Fruit fly (Drosophila melanogaster) whole organism, embryonic: ENCODE data around the gene CG8065.
A peak's percentile ranks its signal among the peaks of the same experiment; 100 is the strongest.

Experiments
- ATbp ChIP-seq: fragments of 200-800 bp; sonication (Bioruptor generic); optimal IDR thresholded peaks from 2 replicates; lab custom pipeline; 2017; ENCODE audit warnings: missing biosample characterization, mild to moderate bottlenecking, missing genetic modification characterization, missing genetic modification reagents
- Ada2b ChIP-seq: fragments of 200-800 bp; sonication (Bioruptor generic); IDR thresholded peaks from 2 replicates; pipeline ENCODE4 v1.3.6; 2022; ENCODE audit warnings: missing biosample characterization, missing genetic modification characterization
- Awh ChIP-seq: fragments of 200-800 bp; sonication (Bioruptor generic); IDR thresholded peaks from 2 replicates; pipeline ENCODE4, ENCODE4 v1.3.6; 2022; ENCODE audit warnings: missing biosample characterization, missing genetic modification characterization
- BtbVII ChIP-seq: fragments of 200-800 bp; sonication (Bioruptor generic); optimal IDR thresholded peaks from 3 replicates; lab custom pipeline; 2017; ENCODE audit warnings: missing biosample characterization, mild to moderate bottlenecking, missing genetic modification characterization
- CG10462 ChIP-seq: fragments of 200-800 bp; sonication (Bioruptor generic); optimal IDR thresholded peaks from 2 replicates; lab custom pipeline; 2016; ENCODE audit warnings: missing biosample characterization, missing genetic modification characterization
- CG12659 ChIP-seq: fragments of 200-800 bp; sonication (Bioruptor generic); optimal IDR thresholded peaks from 3 replicates; lab custom pipeline; 2017; ENCODE audit warnings: mild to moderate bottlenecking, missing biosample characterization, missing genetic modification reagents, missing genetic modification characterization
- CG14710 ChIP-seq: fragments of 200-800 bp; sonication (Bioruptor generic); optimal IDR thresholded peaks from 3 replicates; lab custom pipeline; 2019; ENCODE audit warnings: missing biosample characterization, mild to moderate bottlenecking, missing genetic modification characterization, moderate library complexity
- CG1832 ChIP-seq: fragments of 200-800 bp; sonication (Bioruptor generic); optimal IDR thresholded peaks from 2 replicates; lab custom pipeline; 2017; ENCODE audit warnings: missing biosample characterization, mild to moderate bottlenecking, missing genetic modification characterization, inconsistent platforms
- CG2712 ChIP-seq: fragments of 200-800 bp; optimal IDR thresholded peaks from 3 replicates; lab custom pipeline; 2019; ENCODE audit warnings: missing biosample characterization, mild to moderate bottlenecking, missing genetic modification characterization, moderate library complexity
- CG32772 ChIP-seq: fragments of 200-800 bp; sonication (Bioruptor generic); IDR thresholded peaks from 2 replicates; pipeline ENCODE4 v1.3.6; 2022; ENCODE audit warnings: missing biosample characterization, missing genetic modification characterization
- CG3407 ChIP-seq: fragments of 200-800 bp; sonication (Bioruptor generic); optimal IDR thresholded peaks from 2 replicates; lab custom pipeline; 2018; ENCODE audit warnings: missing biosample characterization, mild to moderate bottlenecking, missing genetic modification characterization
- CG4404 ChIP-seq: fragments of 200-800 bp; sonication (Bioruptor generic); IDR thresholded peaks from 2 replicates; pipeline ENCODE4 v1.3.6; 2022; ENCODE audit warnings: missing biosample characterization, missing genetic modification characterization
- CG5180 ChIP-seq: fragments of 200-800 bp; sonication (Bioruptor generic); optimal IDR thresholded peaks from 3 replicates; lab custom pipeline; 2017; ENCODE audit warnings: missing biosample characterization, missing genetic modification characterization, mild to moderate bottlenecking, moderate library complexity, missing genetic modification reagents
- CG8388 ChIP-seq: fragments of 200-800 bp; sonication (Bioruptor generic); optimal IDR thresholded peaks from 2 replicates; lab custom pipeline; 2019; ENCODE audit warnings: missing biosample characterization, mild to moderate bottlenecking, missing genetic modification characterization, moderate library complexity
- CG9727 ChIP-seq: fragments of 200-800 bp; sonication (Bioruptor generic); optimal IDR thresholded peaks from 3 replicates; lab custom pipeline; 2017; ENCODE audit warnings: missing biosample characterization, mild to moderate bottlenecking, missing genetic modification characterization
- CG9932 ChIP-seq: fragments of 200-800 bp; sonication (Bioruptor generic); IDR thresholded peaks from 2 replicates; pipeline ENCODE4 v1.3.6; 2022; ENCODE audit warnings: missing biosample characterization, missing genetic modification characterization
- Dbx ChIP-seq: fragments of 200-800 bp; sonication (Bioruptor generic); IDR thresholded peaks from 3 replicates; pipeline ENCODE4 v1.3.6; 2022; ENCODE audit warnings: missing biosample characterization, missing genetic modification characterization
- Ets65A ChIP-seq: fragments of 200-800 bp; sonication (Bioruptor generic); peaks from one replicate; lab custom pipeline; 2016; ENCODE audit warnings: missing biosample characterization, missing genetic modification characterization
- Lhr ChIP-seq: fragments of 200-800 bp; sonication (Bioruptor generic); optimal IDR thresholded peaks from 3 replicates; lab custom pipeline; 2017; ENCODE audit warnings: mild to moderate bottlenecking, missing biosample characterization, missing genetic modification reagents, missing genetic modification characterization
- Med ChIP-seq: fragments of 200-800 bp; sonication (Bioruptor generic); peaks from one replicate; lab custom pipeline; 2016; ENCODE audit warnings: missing biosample characterization, missing genetic modification characterization, mild to moderate bottlenecking, inconsistent platforms, moderate library complexity
- Neu2 ChIP-seq: fragments of 200-800 bp; sonication (Bioruptor generic); optimal IDR thresholded peaks from 3 replicates; lab custom pipeline; 2016; ENCODE audit warnings: missing biosample characterization, missing genetic modification characterization, borderline replicate concordance
- Ptx1 ChIP-seq: fragments of 200-800 bp; sonication (Bioruptor generic); IDR thresholded peaks from 2 replicates; pipeline ENCODE4 v1.3.6; 2022; ENCODE audit warnings: missing biosample characterization, missing genetic modification characterization
- Rfx ChIP-seq: fragments of 200-800 bp; sonication (Bioruptor generic); IDR thresholded peaks from 2 replicates; pipeline ENCODE4 v1.3.6; 2022; ENCODE audit warnings: missing biosample characterization, missing genetic modification characterization
- Sin3A ChIP-seq: fragments of >200 bp; optimal IDR thresholded peaks from 2 replicates; lab custom pipeline; 2018
- Sry-δ ChIP-seq: fragments of 200-800 bp; sonication (Bioruptor generic); optimal IDR thresholded peaks from 2 replicates; lab custom pipeline; 2016; ENCODE audit warnings: missing biosample characterization, missing genetic modification characterization
- ac ChIP-seq: fragments of 200-800 bp; sonication (Bioruptor generic); optimal IDR thresholded peaks from 3 replicates; lab custom pipeline; 2017; ENCODE audit warnings: missing biosample characterization, mild to moderate bottlenecking, missing genetic modification characterization
- al ChIP-seq: fragments of 200-800 bp; sonication (Bioruptor generic); IDR thresholded peaks from 2 replicates; pipeline ENCODE4 v1.3.6; 2022; ENCODE audit warnings: missing biosample characterization, missing genetic modification characterization
- bowl ChIP-seq: fragments of 200-800 bp; sonication (Bioruptor generic); IDR thresholded peaks from 2 replicates; pipeline ENCODE4 v1.3.6; 2022; ENCODE audit warnings: missing biosample characterization, missing genetic modification characterization
- cad ChIP-seq: fragments of >200 bp; optimal IDR thresholded peaks from 2 replicates; lab custom pipeline; 2017; ENCODE audit warnings: missing biosample characterization, missing genetic modification characterization
- chif ChIP-seq, 2 experiments: fragments of 200-800 bp; sonication (Bioruptor generic); optimal IDR thresholded peaks; 3 replicates each; lab custom pipeline; 2016; ENCODE audit warnings: missing biosample characterization in 2 of 2, missing genetic modification characterization in 2 of 2
- dpn ChIP-seq, 2 experiments: fragments of 200-800 bp; sonication (Bioruptor generic); optimal IDR thresholded peaks; 3 replicates each; lab custom pipeline; 2016; ENCODE audit warnings: missing biosample characterization in 2 of 2, missing genetic modification characterization in 2 of 2
- fu2 ChIP-seq: fragments of 200-800 bp; sonication (Bioruptor generic); optimal IDR thresholded peaks from 2 replicates; lab custom pipeline; 2016; ENCODE audit warnings: missing biosample characterization, missing genetic modification characterization
- gfzf ChIP-seq: fragments of 200-800 bp; sonication (Bioruptor generic); optimal IDR thresholded peaks from 2 replicates; lab custom pipeline; 2016; ENCODE audit warnings: missing biosample characterization, mild to moderate bottlenecking, missing genetic modification characterization, moderate library complexity
- grau ChIP-seq: fragments of 200-800 bp; optimal IDR thresholded peaks from 3 replicates; lab custom pipeline; 2019; ENCODE audit warnings: missing biosample characterization, mild to moderate bottlenecking, missing genetic modification characterization, moderate library complexity
- hkb ChIP-seq, 2 experiments: fragments of 200-800 bp in 1 of 2; fragments of >200 bp in 1 of 2; sonication (Bioruptor generic) in 1 of 2; IDR thresholded peaks in 1 of 2; optimal IDR thresholded peaks in 1 of 2; 2 replicates each; pipeline versions ENCODE4 v1.3.6 to Lab custom; 2017 to 2022; ENCODE audit warnings: missing biosample characterization in 1 of 2, missing genetic modification characterization in 1 of 2
- jing ChIP-seq: fragments of 200-800 bp; sonication (Bioruptor generic); optimal IDR thresholded peaks from 2 replicates; lab custom pipeline; 2018; ENCODE audit warnings: missing biosample characterization, mild to moderate bottlenecking, missing genetic modification characterization
- kah ChIP-seq: fragments of 200-800 bp; sonication (Bioruptor generic); optimal IDR thresholded peaks from 2 replicates; lab custom pipeline; 2018; ENCODE audit warnings: missing biosample characterization, mild to moderate bottlenecking, missing genetic modification characterization
- ken ChIP-seq: fragments of 200-800 bp; sonication (Bioruptor generic); IDR thresholded peaks from 3 replicates; pipeline ENCODE4 v1.3.6; 2022; ENCODE audit warnings: missing biosample characterization, missing genetic modification characterization
- knrl ChIP-seq: fragments of 200-800 bp; sonication (Bioruptor generic); IDR thresholded peaks from 3 replicates; pipeline ENCODE4 v1.3.6; 2022; ENCODE audit warnings: missing biosample characterization, missing genetic modification characterization; ENCODE audit not compliant: partially characterized antibody
- nerfin-2 ChIP-seq: fragments of 200-800 bp; sonication (Bioruptor generic); IDR thresholded peaks from 2 replicates; pipeline ENCODE4 v1.3.6; 2022; ENCODE audit warnings: missing biosample characterization, missing genetic modification characterization; ENCODE audit not compliant: partially characterized antibody
- pita ChIP-seq: fragments of 200-800 bp; sonication (Bioruptor generic); optimal IDR thresholded peaks from 2 replicates; lab custom pipeline; 2017; ENCODE audit warnings: missing biosample characterization, mild to moderate bottlenecking, missing genetic modification characterization
- scrt ChIP-seq: fragments of 200-800 bp; sonication (Bioruptor generic); optimal IDR thresholded peaks from 2 replicates; lab custom pipeline; 2018; ENCODE audit warnings: missing biosample characterization, mild to moderate bottlenecking, missing genetic modification characterization, moderate library complexity
- slp2 ChIP-seq: fragments of 200-800 bp; sonication (Bioruptor generic); optimal IDR thresholded peaks from 2 replicates; lab custom pipeline; 2016; ENCODE audit warnings: missing biosample characterization, missing genetic modification characterization
- stc ChIP-seq: fragments of 200-800 bp; sonication (Bioruptor generic); IDR thresholded peaks from 2 replicates; pipeline ENCODE4 v1.3.6; 2022; ENCODE audit warnings: missing biosample characterization, missing genetic modification characterization
- stwl ChIP-seq: fragments of 200-800 bp; sonication (Bioruptor generic); optimal IDR thresholded peaks from 3 replicates; lab custom pipeline; 2018; ENCODE audit warnings: missing biosample characterization, mild to moderate bottlenecking, missing genetic modification characterization, moderate library complexity
- twi ChIP-seq: fragments of 200-800 bp; optimal IDR thresholded peaks from 2 replicates; lab custom pipeline; 2019; ENCODE audit warnings: missing biosample characterization, mild to moderate bottlenecking, missing genetic modification characterization, moderate library complexity
- unpg ChIP-seq: fragments of 200-800 bp; sonication (Bioruptor generic); optimal IDR thresholded peaks from 3 replicates; lab custom pipeline; 2018; ENCODE audit warnings: missing biosample characterization, mild to moderate bottlenecking, missing genetic modification characterization, moderate library complexity
- vvl ChIP-seq: fragments of 200-800 bp; sonication (Bioruptor generic); IDR thresholded peaks from 2 replicates; pipeline ENCODE4 v1.3.6; 2022; ENCODE audit warnings: missing biosample characterization, missing genetic modification characterization
- zfh1 ChIP-seq: fragments of 200-800 bp; sonication (Bioruptor generic); IDR thresholded peaks from 3 replicates; pipeline ENCODE4 v1.3.6; 2022; ENCODE audit warnings: missing biosample characterization, missing genetic modification characterization

CG8065 gene

dm6 chr3L:10206226-10206968 lies 9.1 kb upstream of the CG8065 start (continued):
- no peak for TF ChIP-seq CG4404 (GFP tag; lab: Robert Waterston, UW)
- TF ChIP-seq unpg (GFP tag; lab: Kevin White, UChicago) = peak; percentile 64
- peak; percentile 84 for TF ChIP-seq CG2712
- no peak for TF ChIP-seq ac
- peak; percentile 34; the same call in 1 of the 2 replicates for TF ChIP-seq CG32772 (GFP tag; lab: Robert Waterston, UW)
- peak; percentile 10 for TF ChIP-seq BtbVII
- TF ChIP-seq CG9932 (GFP tag; lab: Robert Waterston, UW) = no peak
- TF ChIP-seq hkb (optimal IDR thresholded peaks at IDR 0.05; lab: Kevin White, UChicago) = no peak
- TF ChIP-seq hkb (GFP tag; IDR thresholded peaks at IDR 0.05; lab: Robert Waterston, UW) = peak; percentile 40; the same call in 1 of the 2 replicates
- TF ChIP-seq chif (GFP tag; optimal IDR thresholded peaks at IDR 0.05; lab: Kevin White, UChicago) = peak in 1 of 2 experiments; percentile 14
- TF ChIP-seq Ada2b (GFP tag; lab: Robert Waterston, UW) = peak; percentile 19; the same call in 1 of the 2 replicates
- no peak for TF ChIP-seq Sin3A (lab: Kevin White, UChicago)
- TF ChIP-seq knrl (GFP tag; lab: Robert Waterston, UW) = no peak
- peak; percentile 70 for TF ChIP-seq CG8388 (GFP tag; lab: Kevin White, UChicago)
- TF ChIP-seq CG14710 (tag; lab: Kevin White, UChicago) = peak; percentile 67
- no peak for TF ChIP-seq twi (tag; lab: Kevin White, UChicago)
- TF ChIP-seq CG3407 (GFP tag; lab: Kevin White, UChicago) = peak; percentile 39
- TF ChIP-seq Sry-δ (GFP tag; lab: Kevin White, UChicago) = no peak
- TF ChIP-seq fu2 = no peak
- TF ChIP-seq pita = no peak
- no peak for TF ChIP-seq Rfx (GFP tag; lab: Robert Waterston, UW)
- TF ChIP-seq cad (GFP tag; lab: Kevin White, UChicago) = no peak
- TF ChIP-seq Ptx1 (GFP tag; lab: Robert Waterston, UW) = peak; percentile 64
- peak; percentile 51 for TF ChIP-seq grau (tag; lab: Kevin White, UChicago)
- TF ChIP-seq bowl (GFP tag; lab: Robert Waterston, UW) = no peak
- TF ChIP-seq CG1832 (GFP tag; lab: Kevin White, UChicago) = no peak
- TF ChIP-seq kah (GFP tag; lab: Kevin White, UChicago) = no peak
- TF ChIP-seq Dbx (GFP tag; lab: Robert Waterston, UW) = no peak
- no peak for TF ChIP-seq nerfin-2 (GFP tag; lab: Robert Waterston, UW)
- TF ChIP-seq ken (GFP tag; lab: Robert Waterston, UW) = peak; percentile 25; the same call in 1 of the 3 replicates
- TF ChIP-seq Med (GFP tag; lab: Kevin White, UChicago) = peak; percentile 50
- peak; percentile 25; the same call in 1 of the 2 replicates for TF ChIP-seq stc (GFP tag; lab: Robert Waterston, UW)
- peak; percentile 47 for TF ChIP-seq scrt (GFP tag; lab: Kevin White, UChicago)
- TF ChIP-seq CG12659 (GFP tag; lab: Kevin White, UChicago) = peak; percentile 26
- TF ChIP-seq Neu2 (GFP tag; lab: Kevin White, UChicago) = no peak
- TF ChIP-seq CG10462 = no peak
- peak; percentile 9 for TF ChIP-seq CG9727 (GFP tag; lab: Kevin White, UChicago)
- TF ChIP-seq Awh (GFP tag; lab: Robert Waterston, UW) = peak; percentile 35; the same call in 1 of the 2 replicates
- TF ChIP-seq jing (GFP tag; lab: Kevin White, UChicago) = no peak
- no peak for TF ChIP-seq al (GFP tag; lab: Robert Waterston, UW)
- no peak for TF ChIP-seq slp2 (GFP tag; lab: Kevin White, UChicago)
- TF ChIP-seq zfh1 (GFP tag; lab: Robert Waterston, UW) = 0 out of 3 replicates have a peak, but pooled peaks have one; percentile 9
- no peak for TF ChIP-seq CG5180
- TF ChIP-seq gfzf (GFP tag; lab: Kevin White, UChicago) = no peak
- TF ChIP-seq stwl (tag; lab: Kevin White, UChicago) = no peak
- no peak for TF ChIP-seq Ets65A (GFP tag; lab: Kevin White, UChicago)
- TF ChIP-seq ATbp (GFP tag; lab: Kevin White, UChicago) = peak; percentile 81
- TF ChIP-seq vvl (GFP tag; lab: Robert Waterston, UW) = peak; percentile 71; the same call in 1 of the 2 replicates
- peak; percentile 7 to 23 for TF ChIP-seq dpn (GFP tag; optimal IDR thresholded peaks at IDR 0.05; lab: Kevin White, UChicago)
- no peak for TF ChIP-seq Lhr (GFP tag; lab: Kevin White, UChicago)
